Worm (Caenorhabditis elegans): ENCODE data around the gene idpp-1.

idpp-1 gene

ce11 chrIII:789604-790003 lies 49.1 kb downstream of the idpp-1 start:
- TF ChIP-seq nhr-76 (tag; optimal IDR thresholded peaks at IDR 0.05) (no peak), ztf-11 (tag; optimal IDR thresholded peaks at IDR 0.05) (no peak)

ce11 chrIII:790591-790990 lies 50.1 kb downstream of the idpp-1 start:
- TF ChIP-seq eor-1 (tag; optimal IDR thresholded peaks at IDR 0.05) (no peak), skn-1 (tag; optimal IDR thresholded peaks at IDR 0.05) (no peak), sea-2 (GFP tag; optimal IDR thresholded peaks at IDR 0.05) (no peak), unc-39 (tag; optimal IDR thresholded peaks at IDR 0.05) (no peak), nhr-76 (tag; optimal IDR thresholded peaks at IDR 0.05) (no peak)

Measured in whole organism, L3 larva.